Fruit fly (Drosophila melanogaster): ENCODE measurements around the gene CG13599.

The CG13599 gene

dm6 chr3R:23909347-23909862, 22.0 kb upstream of the CG13599 start (continued):
- no peak for TF ChIP-seq B-H1 (GFP tag; IDR thresholded peaks at IDR 0.05)
- TF ChIP-seq CG6765 (GFP tag; optimal IDR thresholded peaks at IDR 0.05), result peak; percentile 1
- TF ChIP-seq CG14441 (GFP tag; IDR thresholded peaks at IDR 0.05), result peak; percentile 9; the same call in 1 of the 2 replicates
- no peak for TF ChIP-seq CG13287 (GFP tag; IDR thresholded peaks at IDR 0.05; ENCODE audit: partially characterized antibody)
- TF ChIP-seq sens (GFP tag), result peak; percentile 83
- TF ChIP-seq rib (GFP tag; IDR thresholded peaks at IDR 0.05), result no peak
- no peak for TF ChIP-seq bbx (GFP tag; IDR thresholded peaks at IDR 0.05; ENCODE audit: partially characterized antibody)
- peak; percentile 39 for TF ChIP-seq CG17385 (GFP tag; optimal IDR thresholded peaks at IDR 0.05)
- peak; percentile 72 for TF ChIP-seq odd (GFP tag; optimal IDR thresholded peaks at IDR 0.05)
- TF ChIP-seq CG3281 (GFP tag; optimal IDR thresholded peaks at IDR 0.05), result peak; percentile 14
- peak; percentile 1 for TF ChIP-seq MTF-1 (GFP tag; optimal IDR thresholded peaks at IDR 0.05; ENCODE audit: borderline replicate concordance)
- peak; percentile 48 for TF ChIP-seq CG11398 (GFP tag; optimal IDR thresholded peaks at IDR 0.05)
- TF ChIP-seq az2 (GFP tag; optimal IDR thresholded peaks at IDR 0.05), result peak; percentile 11
- TF ChIP-seq gem (tag; optimal IDR thresholded peaks at IDR 0.05), result peak; percentile 54
- peak in 1 of 2 experiments; percentile 42 for TF ChIP-seq bsh (GFP tag; optimal IDR thresholded peaks at IDR 0.05)
- no peak for TF ChIP-seq CG14050 (GFP tag; IDR thresholded peaks at IDR 0.05)
- peak; percentile 31 for TF ChIP-seq CG12071 (GFP tag; optimal IDR thresholded peaks at IDR 0.05)
- TF ChIP-seq E2f2 (GFP tag; IDR thresholded peaks at IDR 0.05), result peak; percentile 21; the same call in 1 of the 2 replicates
- peak; percentile 69 for TF ChIP-seq Med (GFP tag)
- peak; percentile 16 for TF ChIP-seq CG14710 (tag; optimal IDR thresholded peaks at IDR 0.05)
- no peak for TF ChIP-seq CG11560 (tag; IDR thresholded peaks at IDR 0.05)
- peak; percentile 39 for TF ChIP-seq CG12299 (tag; optimal IDR thresholded peaks at IDR 0.05)
- peak; percentile 56 for TF ChIP-seq CG2678 (tag; optimal IDR thresholded peaks at IDR 0.05)
- peak; percentile 70 for TF ChIP-seq CG17568 (GFP tag; optimal IDR thresholded peaks at IDR 0.05)
- peak; percentile 60 for TF ChIP-seq CG10543 (GFP tag; optimal IDR thresholded peaks at IDR 0.05)
- TF ChIP-seq CG1603 (tag; optimal IDR thresholded peaks at IDR 0.05), result peak; percentile 29
- peak; percentile 49 for TF ChIP-seq CG12219 (GFP tag; optimal IDR thresholded peaks at IDR 0.05)
- peak; percentile 52 for TF ChIP-seq kah (GFP tag; optimal IDR thresholded peaks at IDR 0.05)
- TF ChIP-seq CG6791 (GFP tag; IDR thresholded peaks at IDR 0.05; ENCODE audit: partially characterized antibody), result no peak
- TF ChIP-seq Ptx1 (GFP tag; IDR thresholded peaks at IDR 0.05), result 0 out of 2 replicates have a peak, but pooled peaks have one; percentile 15
- peak; percentile 60 for TF ChIP-seq Fer1 (GFP tag; optimal IDR thresholded peaks at IDR 0.05)
- peak; percentile 37 for TF ChIP-seq CG10147 (GFP tag; optimal IDR thresholded peaks at IDR 0.05)
- peak; percentile 57 for TF ChIP-seq salm (tag; optimal IDR thresholded peaks at IDR 0.05)
- TF ChIP-seq chinmo (GFP tag; IDR thresholded peaks at IDR 0.05; ENCODE audit: partially characterized antibody), result peak; percentile 96
- TF ChIP-seq Sox100B (GFP tag; optimal IDR thresholded peaks at IDR 0.05), result peak; percentile 80
- TF ChIP-seq Meics (GFP tag; optimal IDR thresholded peaks at IDR 0.05), result peak; percentile 6
- peak; percentile 22 for TF ChIP-seq Nf-YC (tag; optimal IDR thresholded peaks at IDR 0.05)
- no peak for TF ChIP-seq repo (GFP tag; optimal IDR thresholded peaks at IDR 0.05)
- peak; percentile 31 for TF ChIP-seq nom (GFP tag; optimal IDR thresholded peaks at IDR 0.05)
- no peak for TF ChIP-seq fru (optimal IDR thresholded peaks at IDR 0.05)
- peak; percentile 53 for TF ChIP-seq wek (GFP tag; optimal IDR thresholded peaks at IDR 0.05)
- TF ChIP-seq Asciz (GFP tag; optimal IDR thresholded peaks at IDR 0.05), result peak; percentile 53
- 0 out of 3 replicates have a peak, but pooled peaks have one; percentile 12 for TF ChIP-seq CG17361 (GFP tag; IDR thresholded peaks at IDR 0.05)
- peak; percentile 3 for TF ChIP-seq Jarid2 (GFP tag; optimal IDR thresholded peaks at IDR 0.05)
- peak; percentile 67 for TF ChIP-seq mirr (GFP tag; optimal IDR thresholded peaks at IDR 0.05)
- peak; percentile 49; the same call in 1 of the 2 replicates for TF ChIP-seq Awh (GFP tag; IDR thresholded peaks at IDR 0.05)
- peak; percentile 18 for TF ChIP-seq exex (tag; optimal IDR thresholded peaks at IDR 0.05)
- peak; percentile 18 for TF ChIP-seq bab2 (GFP tag; optimal IDR thresholded peaks at IDR 0.05)
- no peak for TF ChIP-seq twi (tag; optimal IDR thresholded peaks at IDR 0.05)
